Worm (Caenorhabditis elegans): ENCODE results near the gene msp-3.

DNA sequence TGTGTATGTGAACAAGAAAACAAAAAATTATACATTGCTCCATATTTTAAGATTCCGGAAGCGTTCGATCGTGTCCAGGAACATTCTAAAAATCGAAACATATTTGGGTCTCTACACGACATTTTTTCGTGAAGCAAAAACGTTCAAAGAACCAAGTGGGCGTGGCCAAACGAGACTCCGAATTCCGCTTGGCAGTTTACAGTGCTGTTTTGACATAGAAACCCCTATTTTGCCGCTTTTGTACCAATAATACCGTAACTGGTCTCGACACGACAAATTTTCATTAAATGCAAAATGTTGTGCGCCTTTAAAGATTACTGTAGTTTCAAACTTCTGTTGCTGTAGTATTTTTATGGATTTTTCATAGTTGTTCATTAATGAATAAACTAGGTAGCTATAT, 30.4 kb downstream of the msp-3 start:
- TF ChIP-seq ama-1 (optimal IDR thresholded peaks at IDR 0.05) (no peak), ceh-36 (tag; optimal IDR thresholded peaks at IDR 0.05) (no peak), tbx-37 (GFP tag; conservative IDR thresholded peaks at IDR 0.05) (no peak), pes-1 (GFP tag; IDR thresholded peaks at IDR 0.05) (no peak)

All from whole organism, early embryonic.